Worm (Caenorhabditis elegans) whole organism, L2 larva: ENCODE results near the gene ugt-29.

Experiments
- F13H6.1 ChIP-seq: sonication (generic microtip); optimal IDR thresholded peaks from 2 replicates; lab custom pipeline; 2016; ENCODE audit warnings: missing genetic modification characterization, missing compliant biosample characterization
- R02D3.7 ChIP-seq: fragments of 150-350 bp; optimal IDR thresholded peaks from 2 replicates; lab custom pipeline; 2014; ENCODE audit warnings: missing biosample characterization, missing genetic modification characterization
- Y55F3AM.14 ChIP-seq: fragments of 200-800 bp; sonication (Bioruptor generic); optimal IDR thresholded peaks from 2 replicates; lab custom pipeline; 2018; ENCODE audit warnings: mild to moderate bottlenecking, missing genetic modification characterization, missing compliant biosample characterization
- ZK546.5 ChIP-seq: sonication (generic microtip); optimal IDR thresholded peaks from 2 replicates; lab custom pipeline; 2017; ENCODE audit warnings: missing biosample characterization, missing genetic modification characterization
- blmp-1 ChIP-seq: sonication (generic microtip); optimal IDR thresholded peaks from 2 replicates; lab custom pipeline; 2017; ENCODE audit warnings: missing genetic modification characterization, mild to moderate bottlenecking, missing compliant biosample characterization, antibody characterized with exemption, moderate library complexity; ENCODE audit not compliant: insufficient read depth
- ceh-82 ChIP-seq: fragments of 150-350 bp; optimal IDR thresholded peaks from 2 replicates; lab custom pipeline; 2014; ENCODE audit warnings: missing biosample characterization, missing genetic modification characterization
- dmd-4 ChIP-seq: sonication (generic microtip); optimal IDR thresholded peaks from 2 replicates; lab custom pipeline; 2017; ENCODE audit warnings: missing biosample characterization, missing genetic modification characterization
- egl-27 ChIP-seq: sonication (generic microtip); optimal IDR thresholded peaks from 3 replicates; lab custom pipeline; 2017; ENCODE audit warnings: missing biosample characterization, missing genetic modification reagents, missing genetic modification characterization
- elt-1 ChIP-seq: fragments of 150-350 bp; optimal IDR thresholded peaks from 2 replicates; lab custom pipeline; 2014; ENCODE audit warnings: missing biosample characterization, missing genetic modification characterization
- fos-1 ChIP-seq: fragments of 150-350 bp; optimal IDR thresholded peaks from 2 replicates; lab custom pipeline; 2014; ENCODE audit warnings: missing biosample characterization, missing genetic modification characterization
- gmeb-1 ChIP-seq: fragments of 150-350 bp; optimal IDR thresholded peaks from 2 replicates; lab custom pipeline; 2014; ENCODE audit warnings: missing biosample characterization, missing genetic modification characterization
- lin-13 ChIP-seq: fragments of 150-350 bp; optimal IDR thresholded peaks from 2 replicates; lab custom pipeline; 2014; ENCODE audit warnings: missing biosample characterization, missing genetic modification reagents, missing genetic modification characterization
- lin-39 ChIP-seq: fragments of 150-350 bp; optimal IDR thresholded peaks from 2 replicates; lab custom pipeline; 2014; ENCODE audit warnings: missing biosample characterization, missing genetic modification reagents, missing genetic modification characterization
- lsy-2 ChIP-seq, 2 experiments: fragments of 150-350 bp in 1 of 2; sonication (generic microtip) in 1 of 2; optimal IDR thresholded peaks; 2 replicates each; lab custom pipeline; 2014 to 2017; ENCODE audit warnings: missing biosample characterization in 2 of 2, missing genetic modification characterization in 2 of 2
- mbf-1 ChIP-seq: sonication (generic microtip); optimal IDR thresholded peaks from 2 replicates; lab custom pipeline; 2017; ENCODE audit warnings: missing biosample characterization, missing genetic modification characterization
- mdl-1 ChIP-seq, 2 experiments: fragments of 150-350 bp in 1 of 2; sonication (generic microtip) in 1 of 2; optimal IDR thresholded peaks; 2 replicates each; lab custom pipeline; 2017; ENCODE audit warnings: missing biosample characterization in 2 of 2, missing genetic modification characterization in 2 of 2
- nhr-10 ChIP-seq: sonication (generic microtip); optimal IDR thresholded peaks from 2 replicates; lab custom pipeline; 2017; ENCODE audit warnings: missing biosample characterization, missing genetic modification characterization
- nhr-12 ChIP-seq: fragments of 150-350 bp; optimal IDR thresholded peaks from 2 replicates; lab custom pipeline; 2014; ENCODE audit warnings: missing biosample characterization, missing genetic modification characterization
- nhr-129 ChIP-seq: fragments of 150-350 bp; optimal IDR thresholded peaks from 2 replicates; lab custom pipeline; 2014; ENCODE audit warnings: missing biosample characterization, missing genetic modification characterization
- nhr-21 ChIP-seq: fragments of 150-350 bp; optimal IDR thresholded peaks from 2 replicates; lab custom pipeline; 2014; ENCODE audit warnings: missing biosample characterization, missing genetic modification characterization
- nhr-237 ChIP-seq: fragments of 150-350 bp; optimal IDR thresholded peaks from 2 replicates; lab custom pipeline; 2014; ENCODE audit warnings: missing biosample characterization, missing genetic modification characterization
- nhr-25 ChIP-seq: fragments of 150-350 bp; sonication (generic microtip); optimal IDR thresholded peaks from 3 replicates; lab custom pipeline; 2014; ENCODE audit warnings: missing biosample characterization, missing genetic modification characterization
- nhr-77 ChIP-seq: fragments of 150-350 bp; optimal IDR thresholded peaks from 2 replicates; lab custom pipeline; 2014; ENCODE audit warnings: missing biosample characterization, missing genetic modification characterization
- peb-1 ChIP-seq: fragments of 150-350 bp; optimal IDR thresholded peaks from 2 replicates; lab custom pipeline; 2014; ENCODE audit warnings: missing biosample characterization, missing genetic modification characterization
- sem-4 ChIP-seq: fragments of 150-350 bp; optimal IDR thresholded peaks from 2 replicates; lab custom pipeline; 2014; ENCODE audit warnings: missing biosample characterization, missing genetic modification reagents, missing genetic modification characterization
- skn-1 ChIP-seq: sonication (generic microtip); optimal IDR thresholded peaks from 2 replicates; lab custom pipeline; 2017; ENCODE audit warnings: missing biosample characterization, missing genetic modification characterization
- sma-3 ChIP-seq: sonication (generic microtip); optimal IDR thresholded peaks from 2 replicates; lab custom pipeline; 2016; ENCODE audit warnings: missing genetic modification reagents, missing genetic modification characterization, missing compliant biosample characterization
- sma-9 ChIP-seq, 2 experiments: fragments of 150-350 bp in 1 of 2; sonication (generic microtip) in 1 of 2; optimal IDR thresholded peaks; 2 replicates each; lab custom pipeline; 2014 to 2016; ENCODE audit warnings: missing genetic modification characterization in 2 of 2, mild to moderate bottlenecking in 1 of 2, missing biosample characterization in 1 of 2, missing compliant biosample characterization in 1 of 2, missing genetic modification reagents in 1 of 2, moderate library complexity in 1 of 2
- snpc-4 ChIP-seq: fragments of 150-350 bp; optimal IDR thresholded peaks from 2 replicates; lab custom pipeline; 2014; ENCODE audit warnings: missing biosample characterization, missing genetic modification characterization
- unc-39 ChIP-seq: fragments of 150-350 bp; optimal IDR thresholded peaks from 2 replicates; lab custom pipeline; 2014; ENCODE audit warnings: missing biosample characterization, missing genetic modification characterization
- unc-62 ChIP-seq: fragments of 150-350 bp; optimal IDR thresholded peaks from 2 replicates; lab custom pipeline; 2014; ENCODE audit warnings: missing biosample characterization, missing genetic modification reagents, missing genetic modification characterization
- zag-1 ChIP-seq: fragments of 150-350 bp; optimal IDR thresholded peaks from 2 replicates; lab custom pipeline; 2014; ENCODE audit warnings: missing biosample characterization, missing genetic modification characterization
- ztf-1 ChIP-seq: fragments of 200-800 bp; sonication (Bioruptor generic); conservative IDR thresholded peaks from 2 replicates; pipeline ENCODE4 v1.3.6; 2022; ENCODE audit warnings: missing genetic modification characterization, missing compliant biosample characterization
- ztf-11 ChIP-seq: sonication (generic microtip); optimal IDR thresholded peaks from 2 replicates; lab custom pipeline; 2017; ENCODE audit warnings: missing biosample characterization, missing genetic modification characterization
- ztf-4 ChIP-seq: fragments of 150-350 bp; optimal IDR thresholded peaks from 2 replicates; lab custom pipeline; 2014; ENCODE audit warnings: missing biosample characterization, missing genetic modification characterization

Gene ugt-29

DNA sequence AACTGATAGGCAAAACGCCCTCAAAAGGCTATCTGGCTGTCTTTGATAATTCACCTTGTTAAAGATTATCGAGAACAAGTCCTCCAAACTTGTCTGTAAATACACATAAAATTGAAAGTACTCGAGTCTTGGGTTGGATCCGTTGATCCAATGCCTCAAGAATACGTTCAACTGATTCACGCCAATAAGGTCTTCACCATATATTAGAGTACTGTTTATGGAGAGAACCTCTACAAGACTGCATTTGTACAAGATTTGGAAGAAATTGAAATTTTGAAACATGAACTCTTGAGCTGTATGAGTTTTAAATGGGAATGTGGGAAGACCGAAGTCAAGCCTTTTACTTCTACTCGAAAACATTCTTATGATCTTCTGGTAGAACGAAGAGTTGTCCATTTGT is 23.5 kb upstream of the ugt-29 start:
- no peak for TF ChIP-seq skn-1
- no peak for TF ChIP-seq snpc-4 (tag; lab: Kevin White, UChicago)
- TF ChIP-seq ZK546.5 (tag; lab: Kevin White, UChicago), result no peak
- TF ChIP-seq F13H6.1, result no peak
- no peak for TF ChIP-seq lin-13 (GFP tag; lab: Kevin White, UChicago)
- no peak for TF ChIP-seq egl-27 (tag; lab: Kevin White, UChicago)
- TF ChIP-seq lin-39 (tag; lab: Kevin White, UChicago), result no peak
- TF ChIP-seq lsy-2 (tag; optimal IDR thresholded peaks at IDR 0.05; lab: Kevin White, UChicago), result no peak
- TF ChIP-seq mdl-1 (tag; optimal IDR thresholded peaks at IDR 0.05; lab: Kevin White, UChicago), result no peak
- no peak for TF ChIP-seq sma-3
- TF ChIP-seq nhr-10 (tag; lab: Kevin White, UChicago), result no peak
- no peak for TF ChIP-seq nhr-21
- no peak for TF ChIP-seq Y55F3AM.14
- no peak for TF ChIP-seq fos-1
- no peak for TF ChIP-seq elt-1 (tag; lab: Kevin White, UChicago)
- TF ChIP-seq ztf-11, result no peak

ce11 chrV:719731-720130 is 20.3 kb upstream of the ugt-29 start, which contains the start of gene srbc-40:
srbc-40 (minus strand) TSS chrV:719831.
- TF ChIP-seq ztf-1 (GFP tag; lab: Robert Waterston, UW) (no peak), ztf-11 (no peak), nhr-12 (tag; lab: Kevin White, UChicago) (no peak), lsy-2 (tag; optimal IDR thresholded peaks at IDR 0.05; lab: Kevin White, UChicago) (no peak), unc-39 (tag; lab: Kevin White, UChicago) (no peak)

ce11 chrV:712882-713281 is 13.5 kb upstream of the ugt-29 start, which contains the start of gene cyp-33C11:
cyp-33C11 (minus strand) TSS chrV:712982.
- TF ChIP-seq skn-1 (no peak), nhr-25 (tag; lab: Kevin White, UChicago) (no peak), peb-1 (tag; lab: Kevin White, UChicago) (no peak)

ce11 chrV:708808-709207 is 9.4 kb upstream of the ugt-29 start, which contains the start of gene srbc-39:
srbc-39 (plus strand) TSS chrV:709108.
- TF ChIP-seq zag-1 (tag; lab: Kevin White, UChicago), result no peak

DNA sequence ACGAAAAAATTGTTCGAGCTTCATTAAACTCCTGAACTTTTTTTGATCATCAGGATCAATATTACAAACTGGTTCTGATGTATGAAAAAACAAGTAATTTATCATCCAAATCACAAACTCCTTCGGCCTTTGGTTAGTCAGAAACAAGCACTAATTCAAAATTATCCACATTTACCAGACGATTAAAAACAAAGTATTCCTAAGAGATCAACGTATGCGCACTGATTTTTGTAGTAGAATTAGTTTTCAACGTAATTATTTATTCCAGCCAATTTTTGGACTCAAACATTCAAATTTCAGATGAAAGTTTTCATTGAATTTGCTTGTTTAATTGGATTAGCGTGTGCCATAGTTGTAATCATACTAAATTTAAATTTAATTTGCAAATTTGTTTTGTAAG is 7.5 kb upstream of the ugt-29 start, which contains the start of gene srbc-38:
TSS of gene srbc-38 (plus strand) at position 301 of the 400 bp plus-strand sequence.
- TF ChIP-seq elt-1 (tag; lab: Kevin White, UChicago) (no peak), dmd-4 (no peak), mdl-1 (tag; optimal IDR thresholded peaks at IDR 0.05; lab: Kevin White, UChicago) (no peak), ztf-1 (GFP tag; lab: Robert Waterston, UW) (no peak), R02D3.7 (tag; lab: Kevin White, UChicago) (no peak), sem-4 (tag; lab: Kevin White, UChicago) (no peak), ztf-4 (tag; lab: Kevin White, UChicago) (no peak), nhr-129 (tag; lab: Kevin White, UChicago) (no peak), unc-62 (GFP tag; lab: Kevin White, UChicago) (no peak), ZK546.5 (tag; lab: Kevin White, UChicago) (no peak), mbf-1 (tag; lab: Kevin White, UChicago) (no peak), ceh-82 (no peak), gmeb-1 (no peak), blmp-1 (no peak), zag-1 (tag; lab: Kevin White, UChicago) (no peak), nhr-77 (tag; lab: Kevin White, UChicago) (no peak), nhr-237 (tag; lab: Kevin White, UChicago) (no peak)
- TF ChIP-seq, all 48 proteins: peak for 0

DNA sequence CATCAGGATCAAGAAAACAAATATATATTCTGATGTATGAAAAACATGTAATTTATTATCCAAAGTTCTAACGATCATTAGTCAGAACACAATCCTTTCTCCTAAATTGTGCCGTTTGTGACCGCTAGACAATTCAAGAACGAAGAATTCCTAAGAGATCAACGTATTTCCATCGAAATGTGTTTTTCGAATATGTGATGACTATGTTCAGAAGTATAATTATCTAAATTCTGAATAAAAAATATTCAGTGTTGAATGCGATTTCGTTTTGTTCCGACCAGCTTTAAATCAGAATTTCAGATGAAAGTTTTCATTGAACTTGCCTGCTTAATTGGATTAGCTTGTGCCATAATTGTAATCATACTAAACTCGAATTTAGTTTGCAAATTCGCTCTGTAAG is 2.9 kb upstream of the ugt-29 start, which contains the start of gene srbc-37:
TSS of gene srbc-37 (plus strand) at position 301 of the 400 bp plus-strand sequence.
- TF ChIP-seq R02D3.7 (tag; lab: Kevin White, UChicago), result no peak
- TF ChIP-seq nhr-77 (tag; lab: Kevin White, UChicago), result no peak
- no peak for TF ChIP-seq nhr-237 (tag; lab: Kevin White, UChicago)
- TF ChIP-seq mbf-1 (tag; lab: Kevin White, UChicago), result no peak
- no peak for TF ChIP-seq skn-1
- no peak for TF ChIP-seq sma-9 (GFP tag; optimal IDR thresholded peaks at IDR 0.05; lab: Kevin White, UChicago)
- no peak for TF ChIP-seq sma-9 (tag; optimal IDR thresholded peaks at IDR 0.05; lab: Kevin White, UChicago)
- TF ChIP-seq ztf-4 (tag; lab: Kevin White, UChicago), result no peak
- TF ChIP-seq, all 48 proteins: peak for 0
